Fruit fly (Drosophila melanogaster) whole organism: Measurements from ENCODE around the gene CG6055.

Experiments used
- pan ChIP-seq: fragments of >200 bp; optimal IDR thresholded peaks from 2 replicates; lab custom pipeline; 2017
- psq ChIP-seq: fragments of >200 bp; optimal IDR thresholded peaks from 2 replicates; lab custom pipeline; 2017
- usp ChIP-seq: fragments of >200 bp; optimal IDR thresholded peaks from 2 replicates; lab custom pipeline; 2017; ENCODE audit warnings: missing biosample characterization, missing genetic modification characterization, mixed read lengths

dm6 chr2L:7494341-7495293, 28.3 kb downstream of the CG6055 start:
- no peak for TF ChIP-seq pan
- no peak for TF ChIP-seq psq (lab: Kevin White, UChicago)
- TF ChIP-seq usp (GFP tag; lab: Kevin White, UChicago) = no peak
